Fruit fly (Drosophila melanogaster): ENCODE measurements around the gene CG10559.

Gene CG10559

dm6 chr3R:25266751-25267150, 49.2 kb downstream of the CG10559 start:
- TF ChIP-seq CG5204 (GFP tag; optimal IDR thresholded peaks at IDR 0.05), result no peak
- no peak for TF ChIP-seq CG1620 (GFP tag; optimal IDR thresholded peaks at IDR 0.05)
- no peak for TF ChIP-seq kay (GFP tag; ENCODE audit: borderline replicate concordance)
- no peak for TF ChIP-seq Crg-1 (GFP tag; optimal IDR thresholded peaks at IDR 0.05)

- TF ChIP-seq cnc (optimal IDR thresholded peaks at IDR 0.05), result no peak
- no peak for TF ChIP-seq CG5204 (GFP tag; optimal IDR thresholded peaks at IDR 0.05)
- TF ChIP-seq toe (GFP tag; optimal IDR thresholded peaks at IDR 0.05), result no peak
- peak; percentile 39 for TF ChIP-seq CG7101 (tag; optimal IDR thresholded peaks at IDR 0.05)
- TF ChIP-seq CG14711 (tag; optimal IDR thresholded peaks at IDR 0.05), result peak; percentile 4
- TF ChIP-seq pad (GFP tag; optimal IDR thresholded peaks at IDR 0.05), result peak; percentile 26
- peak; percentile 100 for TF ChIP-seq Mnt (GFP tag; optimal IDR thresholded peaks at IDR 0.05)
- peak; percentile 30 for TF ChIP-seq cic (GFP tag; optimal IDR thresholded peaks at IDR 0.05)
- TF ChIP-seq Clk (GFP tag; optimal IDR thresholded peaks at IDR 0.05), result peak; percentile 3
- peak; percentile 73 for TF ChIP-seq bab1 (GFP tag; optimal IDR thresholded peaks at IDR 0.05)
- TF ChIP-seq tj (GFP tag; optimal IDR thresholded peaks at IDR 0.05), result peak; percentile 21
- peak; percentile 18 for TF ChIP-seq CG11617 (GFP tag; optimal IDR thresholded peaks at IDR 0.05)
- TF ChIP-seq Crg-1 (GFP tag; optimal IDR thresholded peaks at IDR 0.05), result peak; percentile 4
- no peak for TF ChIP-seq CG12768 (GFP tag; optimal IDR thresholded peaks at IDR 0.05)
Observed at dm6 chr3R:25265589-25266201, 50.2 kb downstream of the CG10559 start, which contains the start of the genes GlnRS and RIOK2. Gene GlnRS (minus strand): TSS chr3R:25265721. Gene RIOK2 (plus strand): TSS chr3R:25265844.

Measured in whole organism, adult.